Worm (Caenorhabditis elegans): Measurements from ENCODE around the gene F30H5.3.

Gene F30H5.3

ce11 chrIII:455793-456192 lies 56.2 kb downstream of the F30H5.3 start:
- TF ChIP-seq hmg-11 (tag; optimal IDR thresholded peaks at IDR 0.05) (no peak), lin-39 (tag; optimal IDR thresholded peaks at IDR 0.05) (no peak), R02D3.7 (tag; optimal IDR thresholded peaks at IDR 0.05) (no peak), nhr-11 (tag; optimal IDR thresholded peaks at IDR 0.05) (no peak), snpc-4 (tag; optimal IDR thresholded peaks at IDR 0.05) (no peak), unc-39 (tag; optimal IDR thresholded peaks at IDR 0.05) (no peak), mdl-1 (tag; optimal IDR thresholded peaks at IDR 0.05) (no peak), daf-12 (tag; optimal IDR thresholded peaks at IDR 0.05) (no peak), nhr-76 (tag; optimal IDR thresholded peaks at IDR 0.05) (no peak), nhr-237 (tag; optimal IDR thresholded peaks at IDR 0.05) (no peak), ceh-9 (tag; optimal IDR thresholded peaks at IDR 0.05) (no peak), aly-2 (tag; optimal IDR thresholded peaks at IDR 0.05) (no peak), nhr-67 (tag; optimal IDR thresholded peaks at IDR 0.05) (no peak), elt-1 (tag; optimal IDR thresholded peaks at IDR 0.05) (no peak), ama-1 (optimal IDR thresholded peaks at IDR 0.05) (no peak), skn-1 (tag; optimal IDR thresholded peaks at IDR 0.05) (no peak), ceh-28 (tag; optimal IDR thresholded peaks at IDR 0.05) (no peak), nhr-77 (tag; optimal IDR thresholded peaks at IDR 0.05) (no peak), pqm-1 (tag; optimal IDR thresholded peaks at IDR 0.05) (no peak)
